Fruit fly (Drosophila melanogaster) whole organism, prepupa: ENCODE data around the gene CG6415.

Source experiments
- Blimp-1 ChIP-seq: fragments of 200-800 bp; sonication (Bioruptor generic); optimal IDR thresholded peaks from 3 replicates; lab custom pipeline; 2017; ENCODE audit warnings: missing biosample characterization, missing genetic modification characterization, mild to moderate bottlenecking, moderate library complexity, missing genetic modification reagents
- CG10631 ChIP-seq: fragments of 200-800 bp; sonication (Bioruptor generic); optimal IDR thresholded peaks from 2 replicates; lab custom pipeline; 2016; ENCODE audit warnings: missing biosample characterization, missing genetic modification characterization
- CG11294 ChIP-seq: fragments of 200-800 bp; sonication (Bioruptor generic); IDR thresholded peaks from 2 replicates; pipeline ENCODE4 v1.3.6; 2022; ENCODE audit warnings: missing biosample characterization, missing genetic modification characterization
- CG11762 ChIP-seq: fragments of 200-800 bp; sonication (Bioruptor generic); optimal IDR thresholded peaks from 3 replicates; lab custom pipeline; 2016; ENCODE audit warnings: missing biosample characterization, missing genetic modification characterization; ENCODE audit not compliant: insufficient read depth
- CG11902 ChIP-seq: fragments of 200-800 bp; sonication (Bioruptor generic); optimal IDR thresholded peaks from 3 replicates; lab custom pipeline; 2016; ENCODE audit warnings: missing biosample characterization, missing genetic modification characterization
- CG15336 ChIP-seq: fragments of 200-800 bp; sonication (Bioruptor generic); IDR thresholded peaks from 2 replicates; pipeline ENCODE4 v1.3.6; 2022; ENCODE audit warnings: missing biosample characterization, missing genetic modification characterization
- CG1621 ChIP-seq: fragments of 200-800 bp; sonication (Bioruptor generic); optimal IDR thresholded peaks from 3 replicates; lab custom pipeline; 2018; ENCODE audit warnings: missing biosample characterization, mild to moderate bottlenecking, missing genetic modification characterization
- CG16779 ChIP-seq: fragments of 200-800 bp; sonication (Bioruptor generic); optimal IDR thresholded peaks from 3 replicates; lab custom pipeline; 2017; ENCODE audit warnings: missing biosample characterization, mild to moderate bottlenecking, missing genetic modification characterization
- CG3032 ChIP-seq: fragments of 200-800 bp; optimal IDR thresholded peaks from 2 replicates; lab custom pipeline; 2019; ENCODE audit warnings: missing biosample characterization, mild to moderate bottlenecking, missing genetic modification characterization, moderate library complexity
- CG31627 ChIP-seq: fragments of 200-800 bp; sonication (Bioruptor generic); optimal IDR thresholded peaks from 3 replicates; lab custom pipeline; 2016; ENCODE audit warnings: missing biosample characterization, missing genetic modification characterization
- CG32006 ChIP-seq: fragments of 200-800 bp; sonication (Bioruptor generic); optimal IDR thresholded peaks from 3 replicates; lab custom pipeline; 2017; ENCODE audit warnings: missing biosample characterization, mild to moderate bottlenecking, missing genetic modification characterization
- CG3919 ChIP-seq: fragments of 200-800 bp; sonication (Bioruptor generic); optimal IDR thresholded peaks from 3 replicates; lab custom pipeline; 2016; ENCODE audit warnings: missing biosample characterization, missing genetic modification characterization
- CG6163 ChIP-seq: fragments of 200-800 bp; sonication (Bioruptor generic); IDR thresholded peaks from 3 replicates; pipeline ENCODE4 v1.3.6; 2022; ENCODE audit warnings: missing biosample characterization, missing genetic modification characterization
- CG6276 ChIP-seq: fragments of 200-800 bp; sonication (Bioruptor generic); optimal IDR thresholded peaks from 2 replicates; lab custom pipeline; 2017; ENCODE audit warnings: missing biosample characterization, mild to moderate bottlenecking, missing genetic modification characterization
- CG6854 ChIP-seq: fragments of 200-800 bp; sonication (Bioruptor generic); optimal IDR thresholded peaks from 2 replicates; lab custom pipeline; 2017; ENCODE audit warnings: missing biosample characterization, mild to moderate bottlenecking, missing genetic modification characterization
- CG7368 ChIP-seq: fragments of 200-800 bp; sonication (Bioruptor generic); optimal IDR thresholded peaks from 3 replicates; lab custom pipeline; 2016; ENCODE audit warnings: missing biosample characterization, missing genetic modification characterization
- CG8119 ChIP-seq: fragments of 200-800 bp; sonication (Bioruptor generic); IDR thresholded peaks from 3 replicates; pipeline ENCODE4 v1.3.6; 2022; ENCODE audit warnings: missing biosample characterization, missing genetic modification characterization
- CG9139 ChIP-seq: fragments of 200-800 bp; sonication (Bioruptor generic); optimal IDR thresholded peaks from 3 replicates; lab custom pipeline; 2017; ENCODE audit warnings: missing biosample characterization, mild to moderate bottlenecking, missing genetic modification characterization
- Eip75B ChIP-seq: fragments of 200-800 bp; sonication (Bioruptor generic); optimal IDR thresholded peaks from 3 replicates; lab custom pipeline; 2016; ENCODE audit warnings: missing biosample characterization, missing genetic modification characterization
- Eip78C ChIP-seq: fragments of 200-800 bp; sonication (Bioruptor generic); peaks from one replicate; lab custom pipeline; 2016; ENCODE audit warnings: missing biosample characterization, missing genetic modification characterization
- Ets21C ChIP-seq: fragments of 200-800 bp; sonication (Bioruptor generic); optimal IDR thresholded peaks from 3 replicates; lab custom pipeline; 2016; ENCODE audit warnings: missing biosample characterization, missing genetic modification characterization
- Ets96B ChIP-seq: fragments of 200-800 bp; optimal IDR thresholded peaks from 2 replicates; lab custom pipeline; 2019; ENCODE audit warnings: missing biosample characterization, mild to moderate bottlenecking, missing genetic modification characterization, moderate library complexity
- Gug ChIP-seq: fragments of 200-800 bp; sonication (Bioruptor generic); IDR thresholded peaks from 2 replicates; pipeline ENCODE4 v1.3.6; 2022; ENCODE audit warnings: missing biosample characterization, missing genetic modification characterization
- Hr38 ChIP-seq: sonication (Bioruptor generic); optimal IDR thresholded peaks from 2 replicates; lab custom pipeline; 2016; ENCODE audit warnings: missing biosample characterization, missing genetic modification characterization
- Hr4 ChIP-seq: fragments of 200-800 bp; sonication (Bioruptor generic); optimal IDR thresholded peaks from 3 replicates; lab custom pipeline; 2016; ENCODE audit warnings: missing biosample characterization, missing genetic modification characterization
- Lpt ChIP-seq: fragments of 200-800 bp; sonication (Bioruptor generic); optimal IDR thresholded peaks from 3 replicates; lab custom pipeline; 2016; ENCODE audit warnings: missing biosample characterization, missing genetic modification characterization
- Smox ChIP-seq: fragments of 200-800 bp; sonication (Bioruptor generic); optimal IDR thresholded peaks from 3 replicates; lab custom pipeline; 2016; ENCODE audit warnings: missing biosample characterization, missing genetic modification characterization
- Sox102F ChIP-seq: fragments of 200-800 bp; sonication (Bioruptor generic); optimal IDR thresholded peaks from 2 replicates; lab custom pipeline; 2016; ENCODE audit warnings: missing biosample characterization, mild to moderate bottlenecking, missing genetic modification characterization
- Sox14 ChIP-seq: fragments of 200-800 bp; sonication (Bioruptor generic); optimal IDR thresholded peaks from 3 replicates; lab custom pipeline; 2016; ENCODE audit warnings: missing biosample characterization, missing genetic modification characterization
- acj6 ChIP-seq: fragments of 200-800 bp; sonication (Bioruptor generic); optimal IDR thresholded peaks from 3 replicates; lab custom pipeline; 2016; ENCODE audit warnings: missing biosample characterization, missing genetic modification characterization
- cyc ChIP-seq: fragments of 200-800 bp; sonication (Bioruptor generic); optimal IDR thresholded peaks from 3 replicates; lab custom pipeline; 2016; ENCODE audit warnings: missing biosample characterization, missing genetic modification characterization
- esn ChIP-seq: fragments of 200-800 bp; sonication (Bioruptor generic); optimal IDR thresholded peaks from 2 replicates; lab custom pipeline; 2016; ENCODE audit warnings: missing biosample characterization, mild to moderate bottlenecking, missing genetic modification characterization, moderate library complexity
- fd59A ChIP-seq: fragments of 200-800 bp; sonication (Bioruptor generic); optimal IDR thresholded peaks from 2 replicates; lab custom pipeline; 2017; ENCODE audit warnings: missing biosample characterization, mild to moderate bottlenecking, missing genetic modification characterization, missing genetic modification reagents
- fd85E ChIP-seq: fragments of 200-800 bp; sonication (Bioruptor generic); optimal IDR thresholded peaks from 3 replicates; lab custom pipeline; 2016; ENCODE audit warnings: missing biosample characterization, missing genetic modification characterization
- fkh ChIP-seq: fragments of 200-800 bp; sonication (Bioruptor generic); optimal IDR thresholded peaks from 3 replicates; lab custom pipeline; 2017; ENCODE audit warnings: missing biosample characterization, mild to moderate bottlenecking, missing genetic modification characterization, moderate library complexity
- lz ChIP-seq: fragments of 200-800 bp; sonication (Bioruptor generic); optimal IDR thresholded peaks from 3 replicates; lab custom pipeline; 2016; ENCODE audit warnings: missing biosample characterization, missing genetic modification characterization
- net ChIP-seq: fragments of 200-800 bp; sonication (Bioruptor generic); optimal IDR thresholded peaks from 3 replicates; lab custom pipeline; 2016; ENCODE audit warnings: missing biosample characterization, missing genetic modification characterization
- pdm3 ChIP-seq: fragments of 200-800 bp; sonication (Bioruptor generic); optimal IDR thresholded peaks from 3 replicates; lab custom pipeline; 2016; ENCODE audit warnings: missing biosample characterization, missing genetic modification characterization
- salr ChIP-seq, 2 experiments: fragments of 200-800 bp; sonication (Bioruptor generic); optimal IDR thresholded peaks; 3 replicates each; lab custom pipeline; 2016 to 2018; ENCODE audit warnings: missing biosample characterization in 2 of 2, missing genetic modification characterization in 2 of 2, mild to moderate bottlenecking in 1 of 2
- spab ChIP-seq: fragments of 200-800 bp; sonication (Bioruptor generic); optimal IDR thresholded peaks from 2 replicates; lab custom pipeline; 2017; ENCODE audit warnings: missing biosample characterization, mild to moderate bottlenecking, missing genetic modification characterization, missing genetic modification reagents
- svp ChIP-seq: fragments of 200-800 bp; sonication (Bioruptor generic); peaks from one replicate; lab custom pipeline; 2016; ENCODE audit warnings: missing biosample characterization, missing genetic modification characterization
- topi ChIP-seq: fragments of 200-800 bp; sonication (Bioruptor generic); optimal IDR thresholded peaks from 3 replicates; lab custom pipeline; 2016; ENCODE audit warnings: missing biosample characterization, missing genetic modification characterization
- vri ChIP-seq: fragments of 200-800 bp; sonication (Bioruptor generic); optimal IDR thresholded peaks from 3 replicates; lab custom pipeline; 2016; ENCODE audit warnings: missing biosample characterization, mild to moderate bottlenecking, missing genetic modification characterization

CG6415 gene

DNA sequence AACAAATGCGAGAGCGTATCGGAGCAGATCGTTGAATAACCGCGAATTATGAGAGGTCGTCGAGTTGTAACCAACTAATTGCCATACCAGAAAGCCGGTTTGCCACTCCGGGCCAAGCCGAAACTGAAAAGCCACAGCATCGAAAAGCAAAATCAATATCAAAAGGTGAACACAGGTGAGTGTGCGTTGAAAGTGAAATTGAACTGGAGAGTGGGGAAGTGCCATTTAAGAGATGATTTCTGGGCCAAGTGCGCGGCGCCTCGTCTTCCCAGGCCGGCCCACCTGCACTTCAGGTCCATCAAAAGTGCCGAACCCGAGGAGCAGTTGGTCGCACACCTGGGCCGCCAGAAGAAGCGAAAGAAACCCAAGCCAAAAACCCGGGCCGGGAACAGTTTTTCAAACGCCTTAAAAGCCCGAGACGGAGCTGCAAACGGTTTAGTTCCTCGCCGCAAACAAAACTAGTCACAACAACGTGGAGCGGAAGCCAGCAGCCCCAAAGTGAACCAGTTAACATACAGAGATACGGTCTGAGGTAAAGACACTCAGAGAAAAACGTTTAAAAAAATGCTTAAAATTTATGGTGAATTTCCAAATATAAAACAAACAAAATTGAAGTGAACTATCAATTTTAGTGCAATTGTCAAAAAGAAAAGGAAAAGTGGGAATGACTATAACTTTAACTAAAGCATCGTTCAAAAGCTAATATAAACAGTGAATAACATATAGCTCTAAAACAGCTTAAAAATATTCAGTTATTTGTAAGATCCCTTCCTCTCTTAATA lies 26.3 kb upstream of the CG6415 start, which contains the start of gene CG17104 (continued):
- peak; percentile 61 for TF ChIP-seq acj6
- TF ChIP-seq Smox (GFP tag; lab: Kevin White, UChicago): peak; percentile 55
- TF ChIP-seq CG10631 (GFP tag; lab: Kevin White, UChicago): peak; percentile 71
- peak; percentile 81 for TF ChIP-seq Hr4 (GFP tag; lab: Kevin White, UChicago)
- TF ChIP-seq cyc (GFP tag; lab: Kevin White, UChicago): peak; percentile 43
- peak; percentile 69 for TF ChIP-seq CG3919 (GFP tag; lab: Kevin White, UChicago)
- TF ChIP-seq fd85E: no peak
- peak; percentile 77 for TF ChIP-seq net (GFP tag; lab: Kevin White, UChicago)
- TF ChIP-seq CG7368 (GFP tag; lab: Kevin White, UChicago): peak; percentile 19
- peak; percentile 73 for TF ChIP-seq pdm3 (GFP tag; lab: Kevin White, UChicago)
- TF ChIP-seq Eip78C (GFP tag; lab: Kevin White, UChicago): peak; percentile 94
- no peak for TF ChIP-seq CG6854
- TF ChIP-seq Sox14 (GFP tag; lab: Kevin White, UChicago): peak; percentile 60
- peak; percentile 90 for TF ChIP-seq Blimp-1 (GFP tag; lab: Kevin White, UChicago)
- peak; percentile 73 for TF ChIP-seq Eip75B (GFP tag; lab: Kevin White, UChicago)
- peak in 1 of 2 experiments; percentile 48 for TF ChIP-seq salr (GFP tag; optimal IDR thresholded peaks at IDR 0.05; lab: Kevin White, UChicago)
- TF ChIP-seq CG16779 (tag; lab: Kevin White, UChicago): no peak
- peak; percentile 47 for TF ChIP-seq CG31627
- no peak for TF ChIP-seq fkh (GFP tag; lab: Kevin White, UChicago)
- TF ChIP-seq lz (GFP tag; lab: Kevin White, UChicago): peak; percentile 51
- peak; percentile 65 for TF ChIP-seq esn (GFP tag; lab: Kevin White, UChicago)
- peak; percentile 72 for TF ChIP-seq Ets96B (tag; lab: Kevin White, UChicago)

DNA sequence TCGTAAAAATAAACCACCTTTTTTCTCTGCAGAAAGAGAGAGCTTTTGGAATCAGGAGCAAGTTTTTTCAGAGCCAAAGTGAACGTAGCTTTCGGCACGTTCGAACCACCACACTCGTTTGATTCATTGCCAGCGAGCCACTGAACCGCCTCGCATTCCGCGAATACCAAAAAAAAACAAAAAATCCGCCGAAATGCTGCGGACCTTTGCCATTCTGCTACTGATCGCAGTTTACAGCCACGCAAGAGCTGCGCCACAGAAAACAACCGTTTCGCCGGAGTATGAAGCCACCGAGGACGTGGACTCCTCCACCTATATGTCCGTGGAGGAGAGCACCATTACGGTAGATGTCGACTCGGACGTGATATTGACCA lies 25.7 kb upstream of the CG6415 start:
- TF ChIP-seq CG32006 (GFP tag; lab: Kevin White, UChicago) (peak; percentile 26), Hr4 (GFP tag; lab: Kevin White, UChicago) (no peak), CG15336 (GFP tag; lab: Robert Waterston, UW) (peak; percentile 4; the same call in 1 of the 2 replicates)

DNA sequence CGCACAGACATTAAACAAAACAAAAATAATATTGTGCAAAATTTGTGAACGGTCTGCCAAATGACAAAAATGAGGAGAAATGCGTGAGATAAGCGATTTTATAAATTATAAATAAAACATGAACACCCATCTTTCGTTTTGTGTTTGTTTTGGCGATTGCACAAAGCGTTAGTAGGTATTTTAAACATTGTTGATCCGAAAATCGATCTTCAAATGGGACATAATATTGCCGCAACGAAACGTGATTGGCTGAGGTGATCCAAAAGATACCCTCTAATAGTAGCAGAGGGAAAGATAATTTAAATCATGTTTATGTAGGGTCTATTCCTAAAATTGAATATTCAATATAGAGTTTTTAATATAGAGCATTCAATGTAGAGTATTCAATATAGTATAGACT lies 23.9 kb upstream of the CG6415 start:
- TF ChIP-seq esn (GFP tag; lab: Kevin White, UChicago): no peak
- no peak for TF ChIP-seq topi (GFP tag; lab: Kevin White, UChicago)
- no peak for TF ChIP-seq CG11294 (GFP tag; lab: Robert Waterston, UW)
- peak; percentile 59 for TF ChIP-seq svp (GFP tag; lab: Kevin White, UChicago)
- 0 out of 3 replicates have a peak, but pooled peaks have one; percentile 26 for TF ChIP-seq CG6163 (GFP tag; lab: Robert Waterston, UW)
- TF ChIP-seq CG10631 (GFP tag; lab: Kevin White, UChicago): no peak
- TF ChIP-seq CG15336 (GFP tag; lab: Robert Waterston, UW): 0 out of 2 replicates have a peak, but pooled peaks have one; percentile 30
- TF ChIP-seq CG16779 (tag; lab: Kevin White, UChicago): no peak
- no peak for TF ChIP-seq vri (GFP tag; lab: Kevin White, UChicago)
- no peak for TF ChIP-seq CG3032 (tag; lab: Kevin White, UChicago)
- no peak for TF ChIP-seq Sox14 (GFP tag; lab: Kevin White, UChicago)
- peak; percentile 35 for TF ChIP-seq Hr4 (GFP tag; lab: Kevin White, UChicago)
- no peak for TF ChIP-seq CG6854
- no peak for TF ChIP-seq salr (GFP tag; optimal IDR thresholded peaks at IDR 0.05; lab: Kevin White, UChicago)
- peak; percentile 61 for TF ChIP-seq Eip78C (GFP tag; lab: Kevin White, UChicago)
- TF ChIP-seq Lpt (GFP tag; lab: Kevin White, UChicago): no peak
- no peak for TF ChIP-seq Eip75B (GFP tag; lab: Kevin White, UChicago)
- TF ChIP-seq CG3919 (GFP tag; lab: Kevin White, UChicago): no peak
- no peak for TF ChIP-seq CG31627
- TF ChIP-seq fkh (GFP tag; lab: Kevin White, UChicago): no peak
- peak; percentile 31; the same call in 1 of the 3 replicates for TF ChIP-seq CG8119
- TF ChIP-seq Blimp-1 (GFP tag; lab: Kevin White, UChicago): no peak
- no peak for TF ChIP-seq lz (GFP tag; lab: Kevin White, UChicago)
- TF ChIP-seq cyc (GFP tag; lab: Kevin White, UChicago): no peak
- no peak for TF ChIP-seq Smox (GFP tag; lab: Kevin White, UChicago)
- no peak for TF ChIP-seq CG11902
- no peak for TF ChIP-seq spab (GFP tag; lab: Kevin White, UChicago)
- TF ChIP-seq CG7368 (GFP tag; lab: Kevin White, UChicago): no peak
- no peak for TF ChIP-seq CG6276 (GFP tag; lab: Kevin White, UChicago)
- TF ChIP-seq CG9139: no peak
- no peak for TF ChIP-seq fd59A (GFP tag; lab: Kevin White, UChicago)
- TF ChIP-seq Gug (GFP tag; lab: Robert Waterston, UW): no peak
- TF ChIP-seq Hr38: no peak
- TF ChIP-seq Sox102F (GFP tag; lab: Kevin White, UChicago): no peak
- no peak for TF ChIP-seq CG1621 (tag; lab: Kevin White, UChicago)
- TF ChIP-seq Ets21C (GFP tag; lab: Kevin White, UChicago): no peak
- no peak for TF ChIP-seq fd85E
- TF ChIP-seq CG11762 (GFP tag; lab: Kevin White, UChicago): no peak
